Worm (Caenorhabditis elegans) whole organism, young adult: ENCODE measurements around the gene bud-13.

Source experiments
- F22D6.2 ChIP-seq: sonication (generic microtip); optimal IDR thresholded peaks from 2 replicates; lab custom pipeline; 2016; ENCODE audit warnings: mild to moderate bottlenecking, missing genetic modification characterization, missing compliant biosample characterization
- F23B12.7 ChIP-seq: sonication (generic microtip); optimal IDR thresholded peaks from 2 replicates; lab custom pipeline; 2017; ENCODE audit warnings: missing genetic modification characterization, mild to moderate bottlenecking, missing compliant biosample characterization, antibody characterized with exemption, moderate library complexity; ENCODE audit not compliant: insufficient read depth
- F33H1.4 ChIP-seq: fragments of 200-800 bp; sonication (Bioruptor generic); IDR thresholded peaks from 2 replicates; pipeline ENCODE4 v1.3.6; 2022; ENCODE audit warnings: missing genetic modification reagents, missing genetic modification characterization, missing compliant biosample characterization
- Y53F4B.3 ChIP-seq: fragments of 200-800 bp; sonication (Bioruptor generic); IDR thresholded peaks from 2 replicates; pipeline ENCODE4 v1.3.6; 2022; ENCODE audit warnings: missing genetic modification reagents, missing genetic modification characterization, missing compliant biosample characterization
- Y56A3A.18 ChIP-seq: fragments of 200-800 bp; sonication (Bioruptor generic); IDR thresholded peaks from 2 replicates; pipeline ENCODE4 v1.3.6; 2022; ENCODE audit warnings: missing genetic modification reagents, missing genetic modification characterization, missing compliant biosample characterization
- ama-1 ChIP-seq, 3 experiments: fragments of 150-350 bp in 1 of 3; sonication (generic microtip) in 2 of 3; optimal IDR thresholded peaks; 2 replicates each; lab custom pipeline; 2014 to 2018; ENCODE audit warnings: missing biosample characterization in 2 of 3, missing genetic modification characterization in 2 of 3, missing genetic modification reagents in 2 of 3
- aptf-2 ChIP-seq: fragments of 200-800 bp; sonication (Bioruptor generic); conservative IDR thresholded peaks from 2 replicates; pipeline ENCODE4 v1.3.6; 2022; ENCODE audit warnings: missing genetic modification reagents, missing genetic modification characterization, missing compliant biosample characterization
- aptf-3 ChIP-seq: fragments of 200-800 bp; sonication (Bioruptor generic); IDR thresholded peaks from 2 replicates; pipeline ENCODE4 v1.3.6; 2022; ENCODE audit warnings: missing genetic modification characterization, missing compliant biosample characterization
- athp-1 ChIP-seq: sonication (generic microtip); optimal IDR thresholded peaks from 2 replicates; lab custom pipeline; 2017; ENCODE audit warnings: mild to moderate bottlenecking, missing genetic modification characterization, missing compliant biosample characterization
- attf-5 ChIP-seq: fragments of 200-800 bp; sonication (Bioruptor generic); optimal IDR thresholded peaks from 2 replicates; lab custom pipeline; 2018; ENCODE audit warnings: mild to moderate bottlenecking, missing genetic modification characterization, missing compliant biosample characterization
- dpl-1 ChIP-seq: fragments of 150-350 bp; optimal IDR thresholded peaks from 2 replicates; lab custom pipeline; 2014; ENCODE audit warnings: missing biosample characterization, missing genetic modification reagents, missing genetic modification characterization
- efl-1 ChIP-seq: fragments of 150-350 bp; optimal IDR thresholded peaks from 2 replicates; lab custom pipeline; 2014; ENCODE audit warnings: missing biosample characterization, missing genetic modification reagents, missing genetic modification characterization
- egrh-3 ChIP-seq: fragments of 200-800 bp; sonication (Bioruptor generic); IDR thresholded peaks from 2 replicates; pipeline ENCODE4 v1.3.6; 2022; ENCODE audit warnings: missing genetic modification reagents, missing genetic modification characterization, missing compliant biosample characterization
- hlh-12 ChIP-seq: sonication (generic microtip); optimal IDR thresholded peaks from 2 replicates; lab custom pipeline; 2016; ENCODE audit warnings: missing genetic modification characterization, missing compliant biosample characterization
- hmg-1.2 ChIP-seq: fragments of 200-800 bp; sonication (Bioruptor generic); IDR thresholded peaks from 2 replicates; pipeline ENCODE4 v1.3.6; 2022; ENCODE audit warnings: missing genetic modification reagents, missing genetic modification characterization, missing compliant biosample characterization
- hmg-20 ChIP-seq: fragments of 200-800 bp; sonication (Bioruptor generic); IDR thresholded peaks from 2 replicates; pipeline ENCODE4 v1.3.6; 2022; ENCODE audit warnings: missing genetic modification reagents, missing genetic modification characterization, missing compliant biosample characterization
- lsl-1 ChIP-seq: fragments of 200-800 bp; sonication (Bioruptor generic); optimal IDR thresholded peaks from 2 replicates; lab custom pipeline; 2018; ENCODE audit warnings: mild to moderate bottlenecking, missing genetic modification characterization, moderate library complexity, missing compliant biosample characterization
- madf-6 ChIP-seq: fragments of 200-800 bp; sonication (Bioruptor generic); IDR thresholded peaks from 2 replicates; pipeline ENCODE4 v1.3.6; 2022; ENCODE audit warnings: missing genetic modification reagents, missing genetic modification characterization, missing compliant biosample characterization
- madf-8 ChIP-seq: fragments of 200-800 bp; sonication (Bioruptor generic); conservative IDR thresholded peaks from 2 replicates; pipeline ENCODE4 v1.3.6; 2022; ENCODE audit warnings: missing genetic modification reagents, missing genetic modification characterization, missing compliant biosample characterization
- sea-2 ChIP-seq: fragments of 200-800 bp; sonication (Bioruptor generic); IDR thresholded peaks from 2 replicates; pipeline ENCODE4 v1.3.6; 2022; ENCODE audit warnings: missing genetic modification characterization, missing compliant biosample characterization
- xnd-1 ChIP-seq: sonication (generic microtip); optimal IDR thresholded peaks from 2 replicates; lab custom pipeline; 2016; ENCODE audit warnings: missing genotype, missing genetic modification reagents, missing genetic modification characterization, missing compliant biosample characterization
- ztf-25 ChIP-seq: fragments of 200-800 bp; sonication (Bioruptor generic); IDR thresholded peaks from 2 replicates; pipeline ENCODE4 v1.3.6; 2022; ENCODE audit warnings: missing genetic modification reagents, missing genetic modification characterization, missing compliant biosample characterization

Gene bud-13

ce11 chrIII:8923937-8924336, 43.6 kb downstream of the bud-13 start, which contains the start of gene ZK637.12:
TSS of gene ZK637.12 (plus strand) at chrIII:8924237.
- TF ChIP-seq lsl-1 (GFP tag; lab: Kevin White, UChicago) (no peak), Y56A3A.18 (GFP tag; lab: Robert Waterston, UW) (no peak), hmg-20 (no peak), F23B12.7 (no peak), F22D6.2 (tag; lab: Kevin White, UChicago) (no peak), efl-1 (no peak)

- TF ChIP-seq efl-1 (peak; percentile 73), hlh-12 (tag; lab: Kevin White, UChicago) (no peak), sea-2 (GFP tag; lab: Robert Waterston, UW) (no peak), hmg-1.2 (GFP tag; lab: Robert Waterston, UW) (peak; percentile 65)
Observed at ce11 chrIII:8923240-8923734, 44.2 kb downstream of the bud-13 start, which contains the start of gene glb-1. TSS of gene glb-1 (minus strand) at chrIII:8923290.

- TF ChIP-seq egrh-3 (no peak), ama-1 (optimal IDR thresholded peaks at IDR 0.05; lab: Kevin White, UChicago) (peak; percentile 63), ama-1 (GFP tag; optimal IDR thresholded peaks at IDR 0.05; lab: Kevin White, UChicago) (no peak)
Observed at ce11 chrIII:8922061-8922460, 45.5 kb downstream of the bud-13 start.

ce11 chrIII:8919784-8920183, 47.7 kb downstream of the bud-13 start, which contains the start of gene ZK637.15:
TSS of gene ZK637.15 (plus strand) at chrIII:8920084.
- TF ChIP-seq athp-1 (tag; lab: Kevin White, UChicago) (no peak), aptf-2 (GFP tag; lab: Robert Waterston, UW) (no peak)
- TF ChIP-seq, all 124 proteins: peak for 0

ce11 chrIII:8917879-8918381, 49.6 kb downstream of the bud-13 start, which contains the start of gene cdc-25.3:
TSS of gene cdc-25.3 (minus strand) at chrIII:8917929.
- TF ChIP-seq madf-6 (peak; percentile 85), hmg-1.2 (GFP tag; lab: Robert Waterston, UW) (peak; percentile 26; the same call in 1 of the 2 replicates), Y53F4B.3 (GFP tag; lab: Robert Waterston, UW) (no peak), xnd-1 (tag; lab: Kevin White, UChicago) (peak; percentile 27), madf-8 (GFP tag; lab: Robert Waterston, UW) (peak; percentile 27; the same call in 1 of the 2 replicates), dpl-1 (GFP tag; lab: Kevin White, UChicago) (peak; percentile 17), efl-1 (peak; percentile 70), attf-5 (GFP tag; lab: Kevin White, UChicago) (no peak), F22D6.2 (tag; lab: Kevin White, UChicago) (no peak), aptf-3 (peak; percentile 87), F33H1.4 (GFP tag; lab: Robert Waterston, UW) (peak; percentile 26; the same call in 1 of the 2 replicates), ztf-25 (GFP tag; lab: Robert Waterston, UW) (0 out of 2 replicates have a peak, but pooled peaks have one; percentile 13), aptf-2 (GFP tag; lab: Robert Waterston, UW) (peak; percentile 99)
- TF ChIP-seq, all 124 proteins: peak for 10
